Fruit fly (Drosophila melanogaster): ENCODE measurements around the gene Saf6.

The Saf6 gene

DNA sequence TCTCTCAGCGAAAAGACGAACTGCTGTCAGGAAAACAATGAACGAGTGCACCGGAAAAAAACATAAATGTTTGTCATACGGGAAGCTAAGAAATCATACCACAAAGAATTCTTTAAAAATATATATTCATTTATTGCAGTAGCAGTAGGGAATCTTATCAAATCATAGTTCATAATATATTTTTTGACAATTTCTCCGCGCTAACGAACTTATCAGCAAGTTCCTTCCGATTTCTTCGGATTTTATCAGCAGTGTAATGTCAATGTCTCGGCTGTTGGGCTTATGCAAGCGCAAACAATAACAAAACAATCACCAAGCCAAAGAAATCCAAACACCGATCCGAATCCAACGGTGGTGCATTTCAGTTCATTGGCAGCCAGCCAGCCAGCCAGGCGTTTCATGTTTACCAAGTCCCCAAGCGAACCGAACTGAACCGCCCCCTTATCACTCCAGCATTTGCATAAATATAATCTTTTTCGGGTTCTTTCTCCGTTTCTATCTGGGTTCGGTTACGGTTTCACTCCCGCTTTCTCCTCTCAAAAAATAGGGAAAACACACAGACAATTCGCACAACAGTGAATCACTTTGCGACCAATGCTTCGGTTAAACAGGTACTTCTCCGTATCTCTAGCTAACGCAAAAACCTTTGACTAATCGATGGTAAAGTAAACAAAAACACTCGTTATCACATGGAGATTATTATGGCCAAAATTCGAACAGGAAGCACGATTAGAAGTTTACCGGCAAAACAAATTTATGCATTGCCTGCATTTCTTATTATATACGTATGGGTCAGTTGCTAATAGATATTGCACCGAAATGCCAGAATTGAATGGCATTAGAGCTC lies 12.0 kb upstream of the Saf6 start (continued):
- TF ChIP-seq CG3407 (GFP tag; optimal IDR thresholded peaks at IDR 0.05) (peak; percentile 57), Ada2b (GFP tag; IDR thresholded peaks at IDR 0.05) (no peak), ara (GFP tag; IDR thresholded peaks at IDR 0.05) (no peak), Ets65A (GFP tag) (no peak), CG17361 (GFP tag; IDR thresholded peaks at IDR 0.05) (peak; percentile 56; the same call in 2 of the 3 replicates), jumu (GFP tag; optimal IDR thresholded peaks at IDR 0.05) (no peak), zfh1 (GFP tag; IDR thresholded peaks at IDR 0.05) (peak; percentile 13; the same call in 1 of the 3 replicates), NfI (GFP tag; optimal IDR thresholded peaks at IDR 0.05) (no peak), CG33557 (GFP tag; optimal IDR thresholded peaks at IDR 0.05) (peak; percentile 55), ewg (GFP tag; optimal IDR thresholded peaks at IDR 0.05) (peak; percentile 46), CG9609 (GFP tag; optimal IDR thresholded peaks at IDR 0.05) (peak; percentile 7), CG15073 (GFP tag; optimal IDR thresholded peaks at IDR 0.05) (no peak), CG12391 (tag; optimal IDR thresholded peaks at IDR 0.05) (peak; percentile 74)

DNA sequence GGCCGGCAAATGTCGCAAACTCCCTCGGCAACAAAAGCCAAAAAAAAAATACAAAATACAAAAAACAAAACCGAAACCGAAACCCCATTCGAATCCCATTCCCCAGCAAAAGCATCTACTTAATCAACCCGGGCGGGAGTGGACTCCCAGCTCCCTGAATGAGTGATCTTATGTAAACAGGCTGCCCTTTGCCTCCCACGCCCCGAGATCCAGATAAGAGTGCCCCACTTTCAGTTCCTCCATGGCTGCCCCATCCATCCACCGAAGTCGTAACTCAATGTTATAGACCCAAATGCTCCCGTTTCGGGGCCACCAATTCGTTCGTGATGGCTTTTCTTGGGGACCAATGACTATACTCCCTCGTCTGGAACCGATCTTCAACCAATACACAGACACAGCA lies 11.3 kb upstream of the Saf6 start:
- no peak for TF ChIP-seq zen (tag; optimal IDR thresholded peaks at IDR 0.05)
- no peak for TF ChIP-seq CG3281 (GFP tag; optimal IDR thresholded peaks at IDR 0.05)
- TF ChIP-seq CG12769 (tag; optimal IDR thresholded peaks at IDR 0.05) = peak; percentile 40
- TF ChIP-seq cg (GFP tag; optimal IDR thresholded peaks at IDR 0.05) = peak; percentile 10
- peak in 1 of 2 experiments; percentile 83 for TF ChIP-seq Pdp1 (GFP tag; optimal IDR thresholded peaks at IDR 0.05)
- no peak for TF ChIP-seq Kr (GFP tag; optimal IDR thresholded peaks at IDR 0.05)
- peak; percentile 45 for TF ChIP-seq crol (GFP tag; IDR thresholded peaks at IDR 0.05)
- TF ChIP-seq z (GFP tag; IDR thresholded peaks at IDR 0.05) = 0 out of 3 replicates have a peak, but pooled peaks have one; percentile 58
- 0 out of 2 replicates have a peak, but pooled peaks have one; percentile 38 for TF ChIP-seq Awh (GFP tag; IDR thresholded peaks at IDR 0.05)
- peak; percentile 17; the same call in 1 of the 3 replicates for TF ChIP-seq sr (GFP tag; IDR thresholded peaks at IDR 0.05)
- no peak for TF ChIP-seq TFAM (GFP tag; optimal IDR thresholded peaks at IDR 0.05)
- TF ChIP-seq rib (GFP tag; IDR thresholded peaks at IDR 0.05) = 0 out of 2 replicates have a peak, but pooled peaks have one; percentile 46

- no peak for TF ChIP-seq trem (tag; optimal IDR thresholded peaks at IDR 0.05)
- no peak for TF ChIP-seq CG15073 (GFP tag; optimal IDR thresholded peaks at IDR 0.05)
- TF ChIP-seq ara (GFP tag; IDR thresholded peaks at IDR 0.05) = no peak
- no peak for TF ChIP-seq repo (GFP tag; optimal IDR thresholded peaks at IDR 0.05)
- TF ChIP-seq CG17802 (tag; optimal IDR thresholded peaks at IDR 0.05) = no peak
- no peak for TF ChIP-seq gce (GFP tag; IDR thresholded peaks at IDR 0.05)
- TF ChIP-seq Deaf1 (tag; optimal IDR thresholded peaks at IDR 0.05) = peak; percentile 4
- no peak for TF ChIP-seq gem (tag; optimal IDR thresholded peaks at IDR 0.05)
- TF ChIP-seq CG4820 (GFP tag; optimal IDR thresholded peaks at IDR 0.05) = no peak
- TF ChIP-seq CG10274 (GFP tag; optimal IDR thresholded peaks at IDR 0.05) = no peak
- TF ChIP-seq h (optimal IDR thresholded peaks at IDR 0.05) = no peak
- no peak for TF ChIP-seq CG9727 (GFP tag; optimal IDR thresholded peaks at IDR 0.05)
- TF ChIP-seq CG8359 (GFP tag; optimal IDR thresholded peaks at IDR 0.05; ENCODE audit: borderline replicate concordance) = no peak
- TF ChIP-seq CG42726 (GFP tag; IDR thresholded peaks at IDR 0.05; ENCODE audit: partially characterized antibody) = no peak
- TF ChIP-seq CG8944 (GFP tag; optimal IDR thresholded peaks at IDR 0.05) = no peak
- TF ChIP-seq sens (GFP tag) = peak; percentile 79
- no peak for TF ChIP-seq ato (GFP tag; IDR thresholded peaks at IDR 0.05; ENCODE audit: partially characterized antibody)
- no peak for TF ChIP-seq CoRest (tag; optimal IDR thresholded peaks at IDR 0.05)
- no peak for TF ChIP-seq dan (GFP tag; IDR thresholded peaks at IDR 0.05)
- TF ChIP-seq CG17186 (GFP tag; optimal IDR thresholded peaks at IDR 0.05) = no peak
- TF ChIP-seq CG10267 (tag; optimal IDR thresholded peaks at IDR 0.05) = no peak
- no peak for TF ChIP-seq vfl (GFP tag; optimal IDR thresholded peaks at IDR 0.05)
- TF ChIP-seq D19A (tag; optimal IDR thresholded peaks at IDR 0.05) = no peak
- no peak for TF ChIP-seq dati (GFP tag; IDR thresholded peaks at IDR 0.05)
- TF ChIP-seq mam (GFP tag; optimal IDR thresholded peaks at IDR 0.05) = no peak
These were observed 10.6 kb upstream of the Saf6 start for dm6 chr2L:826388-826787.
